Worm (Caenorhabditis elegans) whole organism, young adult: Measurements from ENCODE around the gene sart-3.
A peak's percentile ranks its signal among the peaks of the same experiment; 100 is the strongest.

Source experiments
- F10E7.11 ChIP-seq: sonication (generic microtip); optimal IDR thresholded peaks from 2 replicates; lab custom pipeline; 2017; ENCODE audit warnings: mild to moderate bottlenecking, missing genetic modification characterization, moderate library complexity, missing compliant biosample characterization
- F22D6.2 ChIP-seq: sonication (generic microtip); optimal IDR thresholded peaks from 2 replicates; lab custom pipeline; 2016; ENCODE audit warnings: mild to moderate bottlenecking, missing genetic modification characterization, missing compliant biosample characterization
- ZK185.1 ChIP-seq: sonication (generic microtip); optimal IDR thresholded peaks from 2 replicates; lab custom pipeline; 2016; ENCODE audit warnings: mild to moderate bottlenecking, missing genetic modification characterization, missing compliant biosample characterization; ENCODE audit not compliant: poor library complexity, severe bottlenecking
- ceh-27 ChIP-seq: fragments of 200-800 bp; sonication (Bioruptor generic); optimal IDR thresholded peaks from 2 replicates; lab custom pipeline; 2018; ENCODE audit warnings: mild to moderate bottlenecking, missing genetic modification characterization, moderate library complexity, missing compliant biosample characterization
- dox-1 ChIP-seq: fragments of 200-800 bp; sonication (Bioruptor generic); IDR thresholded peaks from 2 replicates; pipeline ENCODE4 v1.3.6; 2022; ENCODE audit warnings: missing genetic modification reagents, missing genetic modification characterization, missing compliant biosample characterization
- efl-1 ChIP-seq: fragments of 150-350 bp; optimal IDR thresholded peaks from 2 replicates; lab custom pipeline; 2014; ENCODE audit warnings: missing biosample characterization, missing genetic modification reagents, missing genetic modification characterization
- egl-44 ChIP-seq: fragments of 200-800 bp; sonication (Bioruptor generic); IDR thresholded peaks from 2 replicates; pipeline ENCODE4 v1.3.6; 2022; ENCODE audit warnings: missing genetic modification reagents, missing genetic modification characterization, missing compliant biosample characterization
- him-1 ChIP-seq: sonication (generic microtip); optimal IDR thresholded peaks from 2 replicates; lab custom pipeline; 2016; ENCODE audit warnings: missing genotype, missing genetic modification reagents, missing genetic modification characterization, missing compliant biosample characterization
- hsf-1 ChIP-seq: fragments of 200-800 bp; sonication (Bioruptor generic); IDR thresholded peaks from 2 replicates; pipeline ENCODE4 v1.3.6; 2022; ENCODE audit warnings: missing genetic modification reagents, missing genetic modification characterization, missing compliant biosample characterization
- lag-1 ChIP-seq: fragments of 200-800 bp; sonication (Bioruptor generic); IDR thresholded peaks from 2 replicates; pipeline ENCODE4 v1.3.6; 2022; ENCODE audit warnings: missing genetic modification reagents, missing genetic modification characterization, missing compliant biosample characterization
- let-526 ChIP-seq: fragments of 200-800 bp; sonication (Bioruptor generic); IDR thresholded peaks from 2 replicates; pipeline ENCODE4 v1.3.6; 2022; ENCODE audit warnings: missing genetic modification reagents, missing genetic modification characterization, missing compliant biosample characterization
- let-607 ChIP-seq, 2 experiments: fragments of 200-800 bp in 1 of 2; sonication (Bioruptor generic) in 1 of 2; sonication (generic microtip) in 1 of 2; optimal IDR thresholded peaks; 2 replicates each; lab custom pipeline; 2016 to 2018; ENCODE audit warnings: mild to moderate bottlenecking in 2 of 2, missing compliant biosample characterization in 2 of 2, missing genetic modification characterization in 2 of 2, moderate library complexity in 2 of 2, missing genotype in 1 of 2
- lin-35 ChIP-seq, 3 experiments: fragments of 150-350 bp in 2 of 3; sonication (generic microtip) in 1 of 3; optimal IDR thresholded peaks; 2 replicates each; lab custom pipeline; 2014 to 2018; ENCODE audit warnings: missing biosample characterization in 3 of 3, missing genetic modification characterization in 3 of 3, missing genetic modification reagents in 3 of 3
- lin-40 ChIP-seq: sonication (generic microtip); optimal IDR thresholded peaks from 2 replicates; lab custom pipeline; 2016; ENCODE audit warnings: missing genetic modification characterization, mild to moderate bottlenecking, missing compliant biosample characterization, missing genotype, missing genetic modification reagents
- lir-1 ChIP-seq: fragments of 200-800 bp; sonication (Bioruptor generic); conservative IDR thresholded peaks from 2 replicates; pipeline ENCODE4 v1.3.6; 2022; ENCODE audit warnings: missing genetic modification reagents, missing genetic modification characterization, missing compliant biosample characterization
- madf-6 ChIP-seq: fragments of 200-800 bp; sonication (Bioruptor generic); IDR thresholded peaks from 2 replicates; pipeline ENCODE4 v1.3.6; 2022; ENCODE audit warnings: missing genetic modification reagents, missing genetic modification characterization, missing compliant biosample characterization
- nhr-27 ChIP-seq: fragments of 200-800 bp; sonication (Bioruptor generic); optimal IDR thresholded peaks from 2 replicates; lab custom pipeline; 2018; ENCODE audit warnings: mild to moderate bottlenecking, missing genetic modification characterization, moderate library complexity, missing compliant biosample characterization
- nhr-80 ChIP-seq: sonication (generic microtip); optimal IDR thresholded peaks from 2 replicates; lab custom pipeline; 2016; ENCODE audit warnings: missing genetic modification characterization, missing compliant biosample characterization
- rcor-1 ChIP-seq: fragments of 200-800 bp; sonication (Bioruptor generic); IDR thresholded peaks from 2 replicates; pipeline ENCODE4 v1.3.6; 2022; ENCODE audit warnings: missing genetic modification reagents, missing genetic modification characterization, missing compliant biosample characterization
- rec-8 ChIP-seq, 2 experiments: sonication (generic microtip); optimal IDR thresholded peaks; 2 replicates each; lab custom pipeline; 2016; ENCODE audit warnings: mild to moderate bottlenecking in 2 of 2, missing genetic modification characterization in 2 of 2, missing genetic modification reagents in 2 of 2, missing genotype in 2 of 2, missing biosample characterization in 1 of 2, missing compliant biosample characterization in 1 of 2, moderate library complexity in 1 of 2
- sdz-38 ChIP-seq: sonication (generic microtip); optimal IDR thresholded peaks from 2 replicates; lab custom pipeline; 2016; ENCODE audit warnings: missing genotype, missing genetic modification characterization, missing compliant biosample characterization
- snpc-1.1 ChIP-seq: sonication (generic microtip); optimal IDR thresholded peaks from 2 replicates; lab custom pipeline; 2017; ENCODE audit warnings: missing genetic modification characterization, mild to moderate bottlenecking, missing compliant biosample characterization, antibody characterized with exemption, moderate library complexity, missing genotype, missing genetic modification reagents; ENCODE audit not compliant: insufficient read depth
- snpc-3.4 ChIP-seq: sonication (generic microtip); optimal IDR thresholded peaks from 2 replicates; lab custom pipeline; 2017; ENCODE audit warnings: missing genetic modification characterization, mild to moderate bottlenecking, missing compliant biosample characterization, antibody characterized with exemption, moderate library complexity, missing genotype, missing genetic modification reagents
- somi-1 ChIP-seq: fragments of 200-800 bp; sonication (Bioruptor generic); optimal IDR thresholded peaks from 2 replicates; lab custom pipeline; 2018; ENCODE audit warnings: mild to moderate bottlenecking, missing genetic modification characterization, missing compliant biosample characterization
- sptf-2 ChIP-seq: fragments of 200-800 bp; sonication (Bioruptor generic); optimal IDR thresholded peaks from 2 replicates; lab custom pipeline; 2018; ENCODE audit warnings: mild to moderate bottlenecking, missing genetic modification characterization, missing compliant biosample characterization
- unc-130 ChIP-seq: sonication (generic microtip); optimal IDR thresholded peaks from 2 replicates; lab custom pipeline; 2016; ENCODE audit warnings: missing genetic modification reagents, missing genetic modification characterization, missing compliant biosample characterization
- unc-62 ChIP-seq: fragments of 150-350 bp; optimal IDR thresholded peaks from 2 replicates; lab custom pipeline; 2014; ENCODE audit warnings: missing biosample characterization, missing genetic modification reagents, missing genetic modification characterization
- ztf-18 ChIP-seq: sonication (generic microtip); optimal IDR thresholded peaks from 2 replicates; lab custom pipeline; 2016; ENCODE audit warnings: missing genotype, mild to moderate bottlenecking, missing genetic modification characterization, missing compliant biosample characterization
- ztf-26 ChIP-seq: sonication (generic microtip); optimal IDR thresholded peaks from 2 replicates; lab custom pipeline; 2017; ENCODE audit warnings: missing genetic modification characterization, missing compliant biosample characterization
- ztf-3 ChIP-seq: fragments of 200-800 bp; sonication (Bioruptor generic); optimal IDR thresholded peaks from 2 replicates; lab custom pipeline; 2018; ENCODE audit warnings: mild to moderate bottlenecking, missing genetic modification characterization, missing compliant biosample characterization

sart-3 gene

DNA sequence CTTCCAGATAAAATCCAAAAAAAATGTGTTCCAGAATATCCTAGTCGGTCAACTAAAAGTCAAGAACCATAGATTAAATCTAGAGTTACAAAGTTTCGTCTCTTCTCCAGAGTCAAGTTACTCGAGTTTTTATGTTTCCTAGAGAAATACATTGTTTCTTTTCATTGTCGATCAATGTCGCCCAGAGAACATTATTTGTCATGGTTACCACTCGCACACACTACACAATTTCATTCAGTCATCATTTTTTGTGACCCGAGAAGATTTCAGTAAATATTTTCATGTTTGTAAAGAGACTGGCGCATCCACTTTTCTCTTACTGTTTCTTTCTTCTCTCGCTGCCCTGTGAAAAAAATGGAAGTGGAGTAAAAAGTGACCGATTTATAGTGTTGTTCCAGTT, 16.1 kb downstream of the sart-3 start:
- no peak for TF ChIP-seq him-1
- no peak for TF ChIP-seq F10E7.11 (tag; lab: Kevin White, UChicago)

DNA sequence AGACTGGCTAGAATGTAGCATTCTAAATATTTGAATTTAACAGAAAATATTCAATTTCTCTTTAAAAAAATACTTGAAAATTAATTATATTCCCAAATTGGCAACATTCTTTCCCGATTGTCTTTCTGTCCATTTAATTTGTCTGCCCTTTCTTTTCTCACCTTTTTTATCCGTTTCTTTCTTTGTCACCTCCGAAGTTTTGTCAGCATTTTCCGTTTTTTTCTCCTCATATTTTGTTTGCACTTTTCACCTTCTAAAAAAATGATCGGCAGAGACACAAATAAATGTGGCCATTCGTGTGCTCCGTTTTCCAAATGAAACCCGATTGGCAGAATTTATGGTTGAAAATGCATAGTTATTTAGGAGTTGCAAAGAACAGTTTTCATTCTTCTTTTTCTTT, 16.7 kb downstream of the sart-3 start:
- TF ChIP-seq sdz-38 (tag; lab: Kevin White, UChicago) (no peak), madf-6 (GFP tag; lab: Robert Waterston, UW) (no peak), nhr-27 (tag; lab: Kevin White, UChicago) (no peak), sptf-2 (no peak), lir-1 (GFP tag; lab: Robert Waterston, UW) (no peak), somi-1 (GFP tag; lab: Kevin White, UChicago) (no peak), nhr-80 (tag; lab: Kevin White, UChicago) (peak; percentile 5), dox-1 (GFP tag; lab: Robert Waterston, UW) (no peak), efl-1 (GFP tag; lab: Kevin White, UChicago) (no peak)
- TF ChIP-seq, all 124 proteins: peak for 1

DNA sequence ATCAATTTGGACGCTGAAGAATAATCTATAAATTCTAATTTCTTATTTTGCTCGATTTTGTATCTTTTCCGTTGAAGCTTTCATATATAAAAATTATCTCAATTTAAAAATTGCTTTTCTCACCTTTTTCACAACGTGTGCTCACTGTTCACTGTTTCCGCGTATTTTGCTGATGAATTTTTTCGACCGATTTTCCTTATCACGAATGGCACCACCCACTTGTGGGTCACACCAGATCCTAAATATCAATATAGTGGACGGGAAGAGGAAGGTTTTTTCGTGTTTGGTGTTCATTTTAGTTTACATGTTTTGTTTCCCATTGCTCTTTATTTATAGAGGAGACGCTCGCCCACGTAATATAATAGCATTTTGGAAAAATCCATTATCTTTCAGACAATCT, 17.1 kb downstream of the sart-3 start:
- TF ChIP-seq hsf-1 (GFP tag; lab: Robert Waterston, UW) (peak; percentile 51; the same call in 1 of the 2 replicates), ztf-3 (GFP tag; lab: Kevin White, UChicago) (no peak)

DNA sequence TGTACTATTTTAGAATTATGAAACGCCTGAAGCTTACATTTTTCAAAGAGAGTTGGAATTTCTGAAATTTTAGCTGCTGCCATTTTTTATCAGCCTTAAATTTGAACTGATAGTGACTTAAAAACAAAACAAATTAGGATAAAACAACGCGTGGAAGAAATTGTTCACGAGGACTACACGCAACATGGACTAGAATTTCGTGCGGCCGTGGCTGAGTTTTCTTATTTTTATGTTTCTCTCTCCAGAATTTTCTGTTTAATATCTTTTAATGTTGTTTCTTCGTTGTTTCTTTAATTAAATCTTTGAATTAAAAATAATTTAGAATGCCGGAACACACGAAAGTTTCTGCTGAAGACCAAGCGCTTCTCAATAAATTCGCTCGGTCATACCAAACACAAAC, 17.9 kb downstream of the sart-3 start, which contains the start of the genes B0035.3, B0035.22 and pfd-4:
TSS of gene B0035.3 (minus strand) at position 114 of the 400 bp plus-strand sequence.
TSS of gene B0035.22 (plus strand) at position 269 of the 400 bp plus-strand sequence.
TSS of gene pfd-4 (plus strand) at position 323 of the 400 bp plus-strand sequence.
- TF ChIP-seq rec-8 (tag; optimal IDR thresholded peaks at IDR 0.05; lab: Kevin White, UChicago) (peak in 1 of 2 experiments; percentile 2), let-607 (tag; optimal IDR thresholded peaks at IDR 0.05; lab: Kevin White, UChicago) (peak in 1 of 2 experiments; percentile 52), rcor-1 (GFP tag; lab: Robert Waterston, UW) (no peak), let-526 (GFP tag; lab: Robert Waterston, UW) (0 out of 2 replicates have a peak, but pooled peaks have one; percentile 52), snpc-3.4 (tag; lab: Kevin White, UChicago) (peak; percentile 10), unc-130 (GFP tag; lab: Kevin White, UChicago) (peak; percentile 50), dox-1 (GFP tag; lab: Robert Waterston, UW) (peak; percentile 45), lin-35 (GFP tag; optimal IDR thresholded peaks at IDR 0.05; lab: Kevin White, UChicago) (peak in 1 of 3 experiments; percentile 15), nhr-80 (tag; lab: Kevin White, UChicago) (no peak), lin-40 (peak; percentile 13), somi-1 (GFP tag; lab: Kevin White, UChicago) (no peak), ZK185.1 (tag; lab: Kevin White, UChicago) (peak; percentile 62), snpc-1.1 (tag; lab: Kevin White, UChicago) (no peak), ceh-27 (peak; percentile 35), madf-6 (GFP tag; lab: Robert Waterston, UW) (peak; percentile 34; the same call in 1 of the 2 replicates)

DNA sequence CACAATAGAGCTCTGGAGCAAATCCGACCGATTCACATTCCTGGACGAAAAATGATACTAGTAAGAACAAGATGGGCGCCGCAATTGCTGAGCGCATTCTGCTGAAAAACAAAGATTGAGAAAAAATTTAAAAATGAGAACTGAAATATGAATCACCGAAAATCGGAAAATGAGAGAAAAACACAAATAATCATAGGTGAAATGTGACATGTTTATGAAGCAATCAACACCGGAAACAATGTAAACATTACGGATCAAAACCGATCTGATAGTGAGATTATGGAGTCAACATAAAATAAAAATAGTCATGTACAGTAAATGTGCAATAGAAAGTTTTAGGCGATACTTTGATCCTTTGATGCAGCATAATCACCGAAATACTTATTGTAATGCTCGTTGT, 18.9 kb downstream of the sart-3 start, which contains the start of gene dnj-2:
TSS of gene dnj-2 (minus strand) at position 101 of the 400 bp plus-strand sequence.
- no peak for TF ChIP-seq lag-1
- TF ChIP-seq ztf-26 (tag; lab: Kevin White, UChicago): no peak
- TF ChIP-seq unc-62 (GFP tag; lab: Kevin White, UChicago): no peak
- TF ChIP-seq egl-44 (GFP tag; lab: Robert Waterston, UW): no peak
- no peak for TF ChIP-seq F22D6.2 (tag; lab: Kevin White, UChicago)
- TF ChIP-seq ztf-18 (tag; lab: Kevin White, UChicago): no peak
